Fruit fly (Drosophila melanogaster) whole organism, wandering third instar larva: Measurements from ENCODE around the gene Srp72.

ENCODE experiments used
- Sp1 ChIP-seq: fragments of 200-800 bp; sonication (Bioruptor generic); optimal IDR thresholded peaks from 3 replicates; lab custom pipeline; 2019; ENCODE audit warnings: missing biosample characterization, mild to moderate bottlenecking, missing genetic modification characterization, moderate library complexity
- br ChIP-seq: fragments of 200-800 bp; sonication (Bioruptor generic); optimal IDR thresholded peaks from 2 replicates; lab custom pipeline; 2016; ENCODE audit warnings: missing biosample characterization, missing genetic modification characterization
- pan ChIP-seq: fragments of >200 bp; optimal IDR thresholded peaks from 2 replicates; lab custom pipeline; 2017
- sv ChIP-seq: fragments of 200-800 bp; sonication (Bioruptor generic); optimal IDR thresholded peaks from 3 replicates; lab custom pipeline; 2016; ENCODE audit warnings: missing biosample characterization, missing genetic modification characterization
- usp ChIP-seq: fragments of >200 bp; optimal IDR thresholded peaks from 2 replicates; lab custom pipeline; 2017; ENCODE audit warnings: missing biosample characterization, missing genetic modification characterization

- TF ChIP-seq usp = no peak
- no peak for TF ChIP-seq sv
- TF ChIP-seq pan = no peak
- TF ChIP-seq Sp1 (GFP tag; lab: Kevin White, UChicago) = no peak
- no peak for TF ChIP-seq br (GFP tag; lab: Kevin White, UChicago)
These were observed 29.1 kb downstream of the Srp72 start, which contains the start of gene CG5466 for dm6 chr3R:20617583-20617982.
